Worm (Caenorhabditis elegans) whole organism, L4 larva: ENCODE measurements around the gene T10B5.4.

ENCODE experiments used
- F10B5.3 ChIP-seq: sonication (generic microtip); optimal IDR thresholded peaks from 2 replicates; lab custom pipeline; 2016; ENCODE audit warnings: mild to moderate bottlenecking, missing genetic modification characterization, missing compliant biosample characterization
- F44E2.7 ChIP-seq: fragments of 200-800 bp; sonication (Bioruptor generic); IDR thresholded peaks from 2 replicates; pipeline ENCODE4 v2.1.2; 2022; ENCODE audit warnings: missing genetic modification characterization, missing compliant biosample characterization
- F49E8.2 ChIP-seq: sonication (generic microtip); optimal IDR thresholded peaks from 2 replicates; lab custom pipeline; 2016; ENCODE audit warnings: missing compliant biosample characterization, mild to moderate bottlenecking, missing genetic modification characterization, borderline replicate concordance
- T20F7.1 ChIP-seq: fragments of 200-800 bp; sonication (Bioruptor generic); optimal IDR thresholded peaks from 2 replicates; lab custom pipeline; 2018; ENCODE audit warnings: mild to moderate bottlenecking, missing genetic modification characterization, missing compliant biosample characterization
- ZK546.5 ChIP-seq, 2 experiments: sonication (generic microtip); optimal IDR thresholded peaks; 2 replicates each; lab custom pipeline; 2017; ENCODE audit warnings: missing biosample characterization in 2 of 2, missing genetic modification characterization in 2 of 2
- aha-1 ChIP-seq: fragments of 150-350 bp; peaks from one replicate; lab custom pipeline; 2014; ENCODE audit warnings: missing biosample characterization, missing genetic modification characterization
- ama-1 ChIP-seq: fragments of 150-350 bp; optimal IDR thresholded peaks from 2 replicates; lab custom pipeline; 2014; ENCODE audit warnings: inconsistent platforms, mixed read lengths
- arid-1 ChIP-seq: fragments of 200-800 bp; sonication (Bioruptor generic); conservative IDR thresholded peaks from 2 replicates; pipeline ENCODE4 v1.3.6; 2022; ENCODE audit warnings: missing genetic modification reagents, missing genetic modification characterization, missing compliant biosample characterization
- ceh-20 ChIP-seq: fragments of 200-800 bp; sonication (Bioruptor generic); IDR thresholded peaks from 2 replicates; pipeline ENCODE4 v1.3.6; 2022; ENCODE audit warnings: missing genetic modification reagents, missing genetic modification characterization, missing compliant biosample characterization
- ceh-44 ChIP-seq: fragments of 200-800 bp; sonication (Bioruptor generic); IDR thresholded peaks from 2 replicates; pipeline ENCODE4 v1.3.6; 2022; ENCODE audit warnings: missing genetic modification reagents, missing genetic modification characterization, missing compliant biosample characterization
- ceh-82 ChIP-seq: sonication (generic microtip); optimal IDR thresholded peaks from 2 replicates; lab custom pipeline; 2017; ENCODE audit warnings: missing biosample characterization, missing genetic modification characterization
- cey-2 ChIP-seq: sonication (generic microtip); optimal IDR thresholded peaks from 3 replicates; lab custom pipeline; 2017; ENCODE audit warnings: missing genetic modification characterization, mild to moderate bottlenecking, missing compliant biosample characterization, antibody characterized with exemption, borderline replicate concordance; ENCODE audit not compliant: insufficient read depth
- ctbp-1 ChIP-seq: fragments of 200-800 bp; sonication (Bioruptor generic); IDR thresholded peaks from 2 replicates; pipeline ENCODE4 v1.3.6; 2022; ENCODE audit warnings: missing genetic modification reagents, missing genetic modification characterization, missing compliant biosample characterization
- daf-12 ChIP-seq: fragments of 150-350 bp; optimal IDR thresholded peaks from 2 replicates; lab custom pipeline; 2014; ENCODE audit warnings: missing biosample characterization, missing genetic modification reagents, missing genetic modification characterization
- daf-19 ChIP-seq: fragments of 200-800 bp; sonication (Bioruptor generic); conservative IDR thresholded peaks from 2 replicates; pipeline ENCODE4 v1.3.6; 2022; ENCODE audit warnings: missing genetic modification characterization, missing compliant biosample characterization
- dmd-6 ChIP-seq: fragments of 200-800 bp; sonication (Bioruptor generic); IDR thresholded peaks from 2 replicates; pipeline ENCODE4 v1.3.6; 2022; ENCODE audit warnings: missing genetic modification reagents, missing genetic modification characterization, missing compliant biosample characterization
- dmd-8 ChIP-seq: fragments of 200-800 bp; sonication (Bioruptor generic); IDR thresholded peaks from 2 replicates; pipeline ENCODE4 v1.3.6; 2022; ENCODE audit warnings: missing genetic modification characterization, missing compliant biosample characterization
- dpl-1 ChIP-seq: fragments of 150-350 bp; optimal IDR thresholded peaks from 2 replicates; lab custom pipeline; 2014; ENCODE audit warnings: missing biosample characterization, missing genetic modification reagents, missing genetic modification characterization
- egl-27 ChIP-seq: sonication (generic microtip); optimal IDR thresholded peaks from 3 replicates; lab custom pipeline; 2017; ENCODE audit warnings: missing biosample characterization, missing genetic modification reagents, missing genetic modification characterization
- fos-1 ChIP-seq: fragments of 150-350 bp; optimal IDR thresholded peaks from 2 replicates; lab custom pipeline; 2014; ENCODE audit warnings: missing biosample characterization, missing genetic modification characterization
- gei-8 ChIP-seq: fragments of 200-800 bp; sonication (Bioruptor generic); optimal IDR thresholded peaks from 2 replicates; lab custom pipeline; 2018; ENCODE audit warnings: mild to moderate bottlenecking, missing genetic modification characterization, missing compliant biosample characterization
- jun-1 ChIP-seq: fragments of 150-350 bp; optimal IDR thresholded peaks from 2 replicates; lab custom pipeline; 2014; ENCODE audit warnings: missing biosample characterization, missing genetic modification reagents, missing genetic modification characterization
- lim-7 ChIP-seq: fragments of 200-800 bp; sonication (Bioruptor generic); IDR thresholded peaks from 2 replicates; pipeline ENCODE4 v1.3.6; 2022; ENCODE audit warnings: missing genetic modification characterization, missing compliant biosample characterization
- lin-13 ChIP-seq: fragments of 150-350 bp; optimal IDR thresholded peaks from 2 replicates; lab custom pipeline; 2014; ENCODE audit warnings: missing biosample characterization, missing genetic modification reagents, missing genetic modification characterization
- lin-15B ChIP-seq: fragments of 150-350 bp; sonication (generic microtip); optimal IDR thresholded peaks from 3 replicates; lab custom pipeline; 2014; ENCODE audit warnings: missing biosample characterization, missing genetic modification characterization
- lin-39 ChIP-seq: fragments of 150-350 bp; optimal IDR thresholded peaks from 2 replicates; lab custom pipeline; 2014; ENCODE audit warnings: missing biosample characterization, missing genetic modification reagents, missing genetic modification characterization
- lir-3 ChIP-seq: sonication (generic microtip); optimal IDR thresholded peaks from 2 replicates; lab custom pipeline; 2016; ENCODE audit warnings: mild to moderate bottlenecking, missing genetic modification characterization, missing compliant biosample characterization
- lsy-2 ChIP-seq, 2 experiments: fragments of 150-350 bp in 1 of 2; sonication (generic microtip) in 1 of 2; optimal IDR thresholded peaks; 2 replicates each; lab custom pipeline; 2014 to 2017; ENCODE audit warnings: missing biosample characterization in 2 of 2, missing genetic modification characterization in 2 of 2
- mep-1 ChIP-seq: fragments of 150-350 bp; sonication (generic microtip); optimal IDR thresholded peaks from 3 replicates; lab custom pipeline; 2014; ENCODE audit warnings: missing biosample characterization, missing genetic modification characterization
- mes-2 ChIP-seq: sonication (generic microtip); optimal IDR thresholded peaks from 2 replicates; lab custom pipeline; 2016; ENCODE audit warnings: missing genotype, mild to moderate bottlenecking, missing genetic modification characterization, missing compliant biosample characterization; ENCODE audit not compliant: poor library complexity, severe bottlenecking
- mxl-2 ChIP-seq: fragments of 200-800 bp; sonication (Bioruptor generic); conservative IDR thresholded peaks from 2 replicates; pipeline ENCODE4 v1.3.6; 2022; ENCODE audit warnings: missing genetic modification reagents, missing genetic modification characterization, missing compliant biosample characterization
- nhr-102 ChIP-seq: sonication (generic microtip); optimal IDR thresholded peaks from 2 replicates; lab custom pipeline; 2016; ENCODE audit warnings: mild to moderate bottlenecking, missing genetic modification characterization, moderate library complexity, missing compliant biosample characterization
- nhr-237 ChIP-seq: sonication (generic microtip); optimal IDR thresholded peaks from 2 replicates; lab custom pipeline; 2017; ENCODE audit warnings: missing biosample characterization, missing genetic modification characterization
- nhr-28 ChIP-seq: fragments of 150-350 bp; optimal IDR thresholded peaks from 2 replicates; lab custom pipeline; 2014; ENCODE audit warnings: missing biosample characterization, missing genetic modification characterization
- nhr-41 ChIP-seq: fragments of 200-800 bp; sonication (Bioruptor generic); IDR thresholded peaks from 2 replicates; pipeline ENCODE4 v1.3.6; 2022; ENCODE audit warnings: missing genetic modification reagents, missing genetic modification characterization, missing compliant biosample characterization
- nhr-42 ChIP-seq: fragments of 200-800 bp; sonication (Bioruptor generic); IDR thresholded peaks from 2 replicates; pipeline ENCODE4 v1.3.6; 2022; ENCODE audit warnings: missing genetic modification characterization, missing compliant biosample characterization
- nhr-6 ChIP-seq: fragments of 150-350 bp; optimal IDR thresholded peaks from 2 replicates; lab custom pipeline; 2014; ENCODE audit warnings: missing biosample characterization, missing genetic modification characterization
- rbr-2 ChIP-seq: sonication (generic microtip); optimal IDR thresholded peaks from 2 replicates; lab custom pipeline; 2016; ENCODE audit warnings: missing genotype, missing genetic modification characterization, missing compliant biosample characterization
- skn-1 ChIP-seq: fragments of 150-350 bp; optimal IDR thresholded peaks from 2 replicates; lab custom pipeline; 2014; ENCODE audit warnings: missing biosample characterization, missing genetic modification characterization
- spr-1 ChIP-seq: sonication (generic microtip); optimal IDR thresholded peaks from 2 replicates; lab custom pipeline; 2016; ENCODE audit warnings: mild to moderate bottlenecking, missing genetic modification characterization, missing compliant biosample characterization
- tra-1 ChIP-seq: fragments of 200-800 bp; sonication (Bioruptor generic); IDR thresholded peaks from 2 replicates; pipeline ENCODE4 v1.3.6; 2022; ENCODE audit warnings: missing genetic modification reagents, missing genetic modification characterization, missing compliant biosample characterization
- unc-39 ChIP-seq: sonication (generic microtip); optimal IDR thresholded peaks from 2 replicates; lab custom pipeline; 2017; ENCODE audit warnings: missing biosample characterization, missing genetic modification characterization
- vab-7 ChIP-seq: fragments of 200-800 bp; sonication (Bioruptor generic); IDR thresholded peaks from 2 replicates; pipeline ENCODE4 v1.3.6; 2022; ENCODE audit warnings: missing genetic modification reagents, missing genetic modification characterization, missing compliant biosample characterization
- zfp-3 ChIP-seq: fragments of 200-800 bp; sonication (Bioruptor generic); conservative IDR thresholded peaks from 2 replicates; pipeline ENCODE4 v1.3.6; 2022; ENCODE audit warnings: missing genetic modification reagents, missing genetic modification characterization, missing compliant biosample characterization
- ztf-11 ChIP-seq: fragments of 150-350 bp; optimal IDR thresholded peaks from 2 replicates; lab custom pipeline; 2014; ENCODE audit warnings: missing biosample characterization, missing genetic modification characterization

The T10B5.4 gene

DNA sequence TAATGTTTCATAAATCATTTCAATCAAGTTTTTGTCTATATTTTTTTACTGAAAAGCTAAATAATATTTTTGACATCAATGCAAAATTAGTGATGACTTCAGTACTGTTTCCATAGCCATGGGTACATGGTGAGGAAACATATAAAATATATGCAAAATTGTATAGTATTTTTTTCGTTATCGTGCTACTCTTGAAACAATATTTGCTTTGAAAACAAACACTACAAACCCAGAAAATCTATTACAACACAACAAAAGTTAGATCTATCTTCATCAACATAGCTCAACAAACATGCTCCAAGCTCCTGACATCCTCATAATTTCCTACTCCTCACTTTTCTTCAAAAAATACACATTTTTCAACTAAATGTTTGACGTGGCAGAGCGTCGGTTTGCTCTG, 36.9 kb upstream of the T10B5.4 start, which contains the start of gene srp-3:
TSS of gene srp-3 (plus strand) at position 301 of the 400 bp plus-strand sequence.
- peak; percentile 13 for TF ChIP-seq aha-1 (tag; lab: Kevin White, UChicago)
- no peak for TF ChIP-seq lin-39 (tag; lab: Kevin White, UChicago)
- TF ChIP-seq egl-27: no peak

DNA sequence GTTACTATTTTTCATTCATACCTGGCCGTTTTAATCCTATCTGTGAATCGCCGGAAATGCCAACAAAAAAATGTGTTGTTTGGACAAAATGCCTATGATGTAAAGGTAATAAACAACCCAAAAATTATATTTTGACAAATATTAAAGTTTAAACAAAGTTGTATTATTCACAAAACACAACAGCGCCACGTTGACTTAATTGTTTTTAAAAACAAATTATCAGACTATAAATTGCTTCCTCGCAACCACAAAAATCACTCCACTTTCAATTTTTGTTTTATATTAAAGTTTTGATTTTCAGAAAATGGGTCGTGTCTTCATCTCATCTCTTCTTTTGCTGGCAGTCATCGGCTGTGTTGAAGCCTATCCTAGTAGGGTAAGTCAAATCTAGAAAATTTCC, 35.7 kb upstream of the T10B5.4 start, which contains the start of gene Y32G9A.5:
TSS of gene Y32G9A.5 (plus strand) at position 301 of the 400 bp plus-strand sequence.
- TF ChIP-seq lin-13 (GFP tag; lab: Kevin White, UChicago): no peak
- TF ChIP-seq nhr-41 (GFP tag; lab: Robert Waterston, UW): no peak
- no peak for TF ChIP-seq nhr-28 (tag; lab: Kevin White, UChicago)
- TF ChIP-seq lir-3 (tag; lab: Kevin White, UChicago): no peak
- no peak for TF ChIP-seq dpl-1 (GFP tag; lab: Kevin White, UChicago)
- TF ChIP-seq fos-1 (tag; lab: Kevin White, UChicago): no peak
- no peak for TF ChIP-seq ztf-11
- TF ChIP-seq tra-1: no peak
- no peak for TF ChIP-seq lin-15B (tag; lab: Kevin White, UChicago)
- TF ChIP-seq ama-1: no peak
- TF ChIP-seq lim-7 (GFP tag; lab: Robert Waterston, UW): no peak
- TF ChIP-seq jun-1: no peak
- TF ChIP-seq T20F7.1: no peak
- TF ChIP-seq, all 104 proteins: peak for 0

DNA sequence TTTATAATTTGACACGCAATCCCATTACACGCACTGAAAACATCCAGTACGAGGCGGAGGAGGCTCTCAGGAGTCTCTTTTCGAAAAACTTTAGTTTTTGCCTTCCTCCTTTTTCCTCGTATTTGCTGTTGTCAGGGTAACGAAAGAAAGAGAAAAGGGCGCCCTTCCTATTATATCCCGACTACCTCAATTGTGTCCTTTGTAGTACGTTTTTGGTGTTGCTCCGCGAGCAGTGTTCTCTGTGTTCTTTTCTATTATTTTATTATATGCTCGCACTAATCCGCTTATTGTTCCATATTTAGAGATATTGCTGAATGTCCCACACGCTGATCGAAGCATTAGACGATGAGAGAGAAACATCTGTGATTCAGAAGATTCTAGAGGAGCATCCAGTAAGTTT, 23.9 kb upstream of the T10B5.4 start, which contains the start of gene nphp-2:
TSS of gene nphp-2 (plus strand) at position 301 of the 400 bp plus-strand sequence.
- TF ChIP-seq unc-39 (no peak), aha-1 (tag; lab: Kevin White, UChicago) (no peak), arid-1 (GFP tag; lab: Robert Waterston, UW) (no peak), dmd-8 (GFP tag; lab: Robert Waterston, UW) (no peak), daf-19 (GFP tag; lab: Robert Waterston, UW) (no peak), dpl-1 (GFP tag; lab: Kevin White, UChicago) (no peak), nhr-6 (tag; lab: Kevin White, UChicago) (no peak), spr-1 (tag; lab: Kevin White, UChicago) (no peak), cey-2 (tag; lab: Kevin White, UChicago) (no peak), rbr-2 (no peak), vab-7 (GFP tag; lab: Robert Waterston, UW) (no peak), ceh-82 (tag; lab: Kevin White, UChicago) (no peak), zfp-3 (no peak), mep-1 (tag; lab: Kevin White, UChicago) (no peak), F10B5.3 (tag; lab: Kevin White, UChicago) (no peak), daf-12 (tag; lab: Kevin White, UChicago) (no peak), dmd-6 (GFP tag; lab: Robert Waterston, UW) (no peak), ceh-44 (no peak)

DNA sequence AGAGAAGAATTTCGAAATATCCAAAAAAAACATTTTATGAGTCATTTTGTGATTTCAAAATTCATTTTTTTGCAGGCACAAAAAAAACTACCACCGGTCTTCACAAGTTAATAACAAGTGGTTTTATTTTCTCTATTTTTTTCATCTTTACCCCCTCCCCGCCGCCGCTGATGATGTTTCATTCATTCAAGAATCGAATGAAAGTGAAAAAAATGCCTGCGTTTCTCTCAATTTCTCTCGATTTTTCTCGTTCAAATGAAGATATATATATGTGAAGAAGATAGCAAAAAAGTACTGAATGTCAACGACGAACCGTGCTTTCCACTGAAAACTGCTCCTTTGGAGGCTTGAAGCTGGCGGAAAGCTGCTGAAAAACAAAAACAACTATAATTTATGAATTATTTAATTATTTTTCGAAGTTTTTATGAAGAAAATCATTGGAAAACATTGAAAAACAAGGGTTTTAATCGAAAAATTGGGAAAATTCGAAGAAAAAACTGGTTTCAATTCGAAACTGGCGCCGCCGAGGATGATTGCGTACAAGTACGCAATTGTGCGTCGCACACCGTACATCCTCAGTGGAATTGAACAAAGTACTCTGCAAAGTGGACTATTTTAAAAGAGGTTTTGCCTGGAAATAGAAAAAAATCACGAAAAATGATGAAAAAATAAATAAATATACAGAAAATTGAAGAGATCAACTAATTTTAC, 21.1 kb upstream of the T10B5.4 start, which contains the start of gene zig-11:
TSS of gene zig-11 (minus strand) at position 373 of the 711 bp plus-strand sequence.
- TF ChIP-seq mes-2 (tag; lab: Kevin White, UChicago) (peak; percentile 25), F49E8.2 (no peak), F44E2.7 (GFP tag; lab: Robert Waterston, UW) (no peak), zfp-3 (no peak), gei-8 (no peak), tra-1 (no peak), lin-39 (tag; lab: Kevin White, UChicago) (no peak), mxl-2 (no peak), nhr-6 (tag; lab: Kevin White, UChicago) (peak; percentile 46), ceh-20 (GFP tag; lab: Robert Waterston, UW) (no peak), dpl-1 (GFP tag; lab: Kevin White, UChicago) (peak; percentile 73), daf-12 (tag; lab: Kevin White, UChicago) (no peak), nhr-28 (tag; lab: Kevin White, UChicago) (peak; percentile 9), skn-1 (tag; lab: Kevin White, UChicago) (no peak), nhr-102 (tag; lab: Kevin White, UChicago) (no peak), nhr-42 (GFP tag; lab: Robert Waterston, UW) (no peak), mep-1 (tag; lab: Kevin White, UChicago) (no peak), aha-1 (tag; lab: Kevin White, UChicago) (peak; percentile 72), ZK546.5 (tag; optimal IDR thresholded peaks at IDR 0.05; lab: Kevin White, UChicago) (no peak), ceh-44 (no peak), nhr-237 (tag; lab: Kevin White, UChicago) (no peak), ctbp-1 (GFP tag; lab: Robert Waterston, UW) (no peak), spr-1 (tag; lab: Kevin White, UChicago) (no peak), lir-3 (tag; lab: Kevin White, UChicago) (no peak), lsy-2 (tag; optimal IDR thresholded peaks at IDR 0.05; lab: Kevin White, UChicago) (peak in 1 of 2 experiments; percentile 84)
